Worm (Caenorhabditis elegans) whole organism, young adult: Measurements from ENCODE around the gene F40F8.3.
A peak's percentile ranks its signal among the peaks of the same experiment; 100 is the strongest.

Source experiments
- C06A6.2 ChIP-seq: fragments of 200-800 bp; sonication (Bioruptor generic); conservative IDR thresholded peaks from 2 replicates; pipeline ENCODE4 v1.3.6; 2022; ENCODE audit warnings: missing genetic modification characterization, missing compliant biosample characterization
- F10E7.11 ChIP-seq: sonication (generic microtip); optimal IDR thresholded peaks from 2 replicates; lab custom pipeline; 2017; ENCODE audit warnings: mild to moderate bottlenecking, missing genetic modification characterization, moderate library complexity, missing compliant biosample characterization
- F22D6.2 ChIP-seq: sonication (generic microtip); optimal IDR thresholded peaks from 2 replicates; lab custom pipeline; 2016; ENCODE audit warnings: mild to moderate bottlenecking, missing genetic modification characterization, missing compliant biosample characterization
- F23B12.7 ChIP-seq: sonication (generic microtip); optimal IDR thresholded peaks from 2 replicates; lab custom pipeline; 2017; ENCODE audit warnings: missing genetic modification characterization, mild to moderate bottlenecking, missing compliant biosample characterization, antibody characterized with exemption, moderate library complexity; ENCODE audit not compliant: insufficient read depth
- F39B2.1 ChIP-seq: fragments of 200-800 bp; sonication (Bioruptor generic); IDR thresholded peaks from 2 replicates; pipeline ENCODE4 v1.3.6; 2022; ENCODE audit warnings: missing genetic modification reagents, missing genetic modification characterization, missing compliant biosample characterization
- F49E8.2 ChIP-seq: sonication (generic microtip); optimal IDR thresholded peaks from 3 replicates; lab custom pipeline; 2017; ENCODE audit warnings: missing genetic modification characterization, mild to moderate bottlenecking, missing compliant biosample characterization, antibody characterized with exemption, moderate library complexity; ENCODE audit not compliant: insufficient read depth
- F52B5.7 ChIP-seq: sonication (generic microtip); optimal IDR thresholded peaks from 2 replicates; lab custom pipeline; 2016; ENCODE audit warnings: mild to moderate bottlenecking, missing genetic modification characterization, missing compliant biosample characterization
- T26A5.8 ChIP-seq: sonication (generic microtip); optimal IDR thresholded peaks from 2 replicates; lab custom pipeline; 2016; ENCODE audit warnings: missing genetic modification characterization, missing compliant biosample characterization
- Y56A3A.18 ChIP-seq: fragments of 200-800 bp; sonication (Bioruptor generic); IDR thresholded peaks from 2 replicates; pipeline ENCODE4 v1.3.6; 2022; ENCODE audit warnings: missing genetic modification reagents, missing genetic modification characterization, missing compliant biosample characterization
- Y79H2A.3 ChIP-seq: fragments of 200-800 bp; sonication (Bioruptor generic); conservative IDR thresholded peaks from 2 replicates; pipeline ENCODE4 v1.3.6; 2022; ENCODE audit warnings: missing genetic modification reagents, missing genetic modification characterization, missing compliant biosample characterization
- Y95B8A.8 ChIP-seq: fragments of 200-800 bp; sonication (Bioruptor generic); IDR thresholded peaks from 2 replicates; pipeline ENCODE4 v1.3.6; 2022; ENCODE audit warnings: missing genetic modification reagents, missing genetic modification characterization, missing compliant biosample characterization
- ZK185.1 ChIP-seq: sonication (generic microtip); optimal IDR thresholded peaks from 2 replicates; lab custom pipeline; 2016; ENCODE audit warnings: mild to moderate bottlenecking, missing genetic modification characterization, missing compliant biosample characterization; ENCODE audit not compliant: poor library complexity, severe bottlenecking
- aptf-2 ChIP-seq: fragments of 200-800 bp; sonication (Bioruptor generic); conservative IDR thresholded peaks from 2 replicates; pipeline ENCODE4 v1.3.6; 2022; ENCODE audit warnings: missing genetic modification reagents, missing genetic modification characterization, missing compliant biosample characterization
- aptf-3 ChIP-seq: fragments of 200-800 bp; sonication (Bioruptor generic); IDR thresholded peaks from 2 replicates; pipeline ENCODE4 v1.3.6; 2022; ENCODE audit warnings: missing genetic modification characterization, missing compliant biosample characterization
- athp-1 ChIP-seq: sonication (generic microtip); optimal IDR thresholded peaks from 2 replicates; lab custom pipeline; 2017; ENCODE audit warnings: mild to moderate bottlenecking, missing genetic modification characterization, missing compliant biosample characterization
- attf-3 ChIP-seq: fragments of 200-800 bp; sonication (Bioruptor generic); conservative IDR thresholded peaks from 2 replicates; pipeline ENCODE4 v1.3.6; 2022; ENCODE audit warnings: missing genetic modification reagents, missing genetic modification characterization, missing compliant biosample characterization
- attf-5 ChIP-seq: fragments of 200-800 bp; sonication (Bioruptor generic); optimal IDR thresholded peaks from 2 replicates; lab custom pipeline; 2018; ENCODE audit warnings: mild to moderate bottlenecking, missing genetic modification characterization, missing compliant biosample characterization
- bed-1 ChIP-seq: fragments of 200-800 bp; sonication (Bioruptor generic); IDR thresholded peaks from 2 replicates; pipeline ENCODE4 v1.3.6; 2022; ENCODE audit warnings: missing genetic modification reagents, missing genetic modification characterization, missing compliant biosample characterization
- bed-2 ChIP-seq: fragments of 200-800 bp; sonication (Bioruptor generic); IDR thresholded peaks from 2 replicates; pipeline ENCODE4 v1.3.6; 2022; ENCODE audit warnings: missing genetic modification reagents, missing genetic modification characterization, missing compliant biosample characterization
- ceh-100 ChIP-seq: fragments of 200-800 bp; sonication (Bioruptor generic); IDR thresholded peaks from 2 replicates; pipeline ENCODE4 v1.3.6; 2022; ENCODE audit warnings: missing genetic modification reagents, missing genetic modification characterization, missing compliant biosample characterization
- ceh-27 ChIP-seq: fragments of 200-800 bp; sonication (Bioruptor generic); optimal IDR thresholded peaks from 2 replicates; lab custom pipeline; 2018; ENCODE audit warnings: mild to moderate bottlenecking, missing genetic modification characterization, moderate library complexity, missing compliant biosample characterization
- die-1 ChIP-seq: sonication (generic microtip); optimal IDR thresholded peaks from 2 replicates; lab custom pipeline; 2016; ENCODE audit warnings: missing genotype, mild to moderate bottlenecking, missing genetic modification characterization, missing compliant biosample characterization
- dpl-1 ChIP-seq: fragments of 150-350 bp; optimal IDR thresholded peaks from 2 replicates; lab custom pipeline; 2014; ENCODE audit warnings: missing biosample characterization, missing genetic modification reagents, missing genetic modification characterization
- egl-18 ChIP-seq: fragments of 200-800 bp; sonication (Bioruptor generic); IDR thresholded peaks from 2 replicates; pipeline ENCODE4 v1.3.6; 2022; ENCODE audit warnings: missing genetic modification reagents, missing genetic modification characterization, missing compliant biosample characterization
- egl-44 ChIP-seq: fragments of 200-800 bp; sonication (Bioruptor generic); IDR thresholded peaks from 2 replicates; pipeline ENCODE4 v1.3.6; 2022; ENCODE audit warnings: missing genetic modification reagents, missing genetic modification characterization, missing compliant biosample characterization
- fkh-3 ChIP-seq: sonication (generic microtip); optimal IDR thresholded peaks from 2 replicates; lab custom pipeline; 2016; ENCODE audit warnings: mild to moderate bottlenecking, missing genetic modification characterization, missing compliant biosample characterization
- him-1 ChIP-seq: sonication (generic microtip); optimal IDR thresholded peaks from 2 replicates; lab custom pipeline; 2016; ENCODE audit warnings: missing genotype, missing genetic modification reagents, missing genetic modification characterization, missing compliant biosample characterization
- hmg-20 ChIP-seq: fragments of 200-800 bp; sonication (Bioruptor generic); IDR thresholded peaks from 2 replicates; pipeline ENCODE4 v1.3.6; 2022; ENCODE audit warnings: missing genetic modification reagents, missing genetic modification characterization, missing compliant biosample characterization
- hsf-1 ChIP-seq: fragments of 200-800 bp; sonication (Bioruptor generic); IDR thresholded peaks from 2 replicates; pipeline ENCODE4 v1.3.6; 2022; ENCODE audit warnings: missing genetic modification reagents, missing genetic modification characterization, missing compliant biosample characterization
- let-607 ChIP-seq, 2 experiments: fragments of 200-800 bp in 1 of 2; sonication (Bioruptor generic) in 1 of 2; sonication (generic microtip) in 1 of 2; optimal IDR thresholded peaks; 2 replicates each; lab custom pipeline; 2016 to 2018; ENCODE audit warnings: mild to moderate bottlenecking in 2 of 2, missing compliant biosample characterization in 2 of 2, missing genetic modification characterization in 2 of 2, moderate library complexity in 2 of 2, missing genotype in 1 of 2
- lin-26 ChIP-seq: fragments of 200-800 bp; sonication (Bioruptor generic); IDR thresholded peaks from 2 replicates; pipeline ENCODE4 v1.3.6; 2022; ENCODE audit warnings: missing genetic modification reagents, missing genetic modification characterization, missing compliant biosample characterization
- lin-35 ChIP-seq, 3 experiments: fragments of 150-350 bp in 2 of 3; sonication (generic microtip) in 1 of 3; optimal IDR thresholded peaks; 2 replicates each; lab custom pipeline; 2014 to 2018; ENCODE audit warnings: missing biosample characterization in 3 of 3, missing genetic modification characterization in 3 of 3, missing genetic modification reagents in 3 of 3
- lin-40 ChIP-seq: sonication (generic microtip); optimal IDR thresholded peaks from 2 replicates; lab custom pipeline; 2016; ENCODE audit warnings: missing genetic modification characterization, mild to moderate bottlenecking, missing compliant biosample characterization, missing genotype, missing genetic modification reagents
- lin-54 ChIP-seq: fragments of 200-800 bp; sonication (Bioruptor generic); optimal IDR thresholded peaks from 2 replicates; lab custom pipeline; 2018; ENCODE audit warnings: mild to moderate bottlenecking, missing genetic modification characterization, missing compliant biosample characterization
- lir-1 ChIP-seq: fragments of 200-800 bp; sonication (Bioruptor generic); conservative IDR thresholded peaks from 2 replicates; pipeline ENCODE4 v1.3.6; 2022; ENCODE audit warnings: missing genetic modification reagents, missing genetic modification characterization, missing compliant biosample characterization
- nfya-1 ChIP-seq: sonication (generic microtip); optimal IDR thresholded peaks from 2 replicates; lab custom pipeline; 2017; ENCODE audit warnings: antibody characterized with exemption, missing compliant biosample characterization, missing genetic modification characterization, borderline replicate concordance; ENCODE audit not compliant: insufficient read depth
- nfya-2 ChIP-seq: fragments of 200-800 bp; sonication (Bioruptor generic); IDR thresholded peaks from 2 replicates; pipeline ENCODE4 v1.3.6; 2022; ENCODE audit warnings: missing genetic modification reagents, missing genetic modification characterization, missing compliant biosample characterization
- nhr-120 ChIP-seq: fragments of 200-800 bp; sonication (Bioruptor generic); IDR thresholded peaks from 2 replicates; pipeline ENCODE4 v1.3.6; 2022; ENCODE audit warnings: missing genetic modification characterization, missing compliant biosample characterization
- sea-2 ChIP-seq: fragments of 200-800 bp; sonication (Bioruptor generic); IDR thresholded peaks from 2 replicates; pipeline ENCODE4 v1.3.6; 2022; ENCODE audit warnings: missing genetic modification characterization, missing compliant biosample characterization
- snpc-1.3 ChIP-seq: sonication (generic microtip); optimal IDR thresholded peaks from 2 replicates; lab custom pipeline; 2017; ENCODE audit warnings: missing genetic modification characterization, mild to moderate bottlenecking, missing compliant biosample characterization, antibody characterized with exemption, moderate library complexity, missing genotype, missing genetic modification reagents; ENCODE audit not compliant: insufficient read depth
- somi-1 ChIP-seq: fragments of 200-800 bp; sonication (Bioruptor generic); optimal IDR thresholded peaks from 2 replicates; lab custom pipeline; 2018; ENCODE audit warnings: mild to moderate bottlenecking, missing genetic modification characterization, missing compliant biosample characterization
- sptf-2 ChIP-seq: fragments of 200-800 bp; sonication (Bioruptor generic); optimal IDR thresholded peaks from 2 replicates; lab custom pipeline; 2018; ENCODE audit warnings: mild to moderate bottlenecking, missing genetic modification characterization, missing compliant biosample characterization
- unc-130 ChIP-seq: sonication (generic microtip); optimal IDR thresholded peaks from 2 replicates; lab custom pipeline; 2016; ENCODE audit warnings: missing genetic modification reagents, missing genetic modification characterization, missing compliant biosample characterization
- xnd-1 ChIP-seq: sonication (generic microtip); optimal IDR thresholded peaks from 2 replicates; lab custom pipeline; 2016; ENCODE audit warnings: missing genotype, missing genetic modification reagents, missing genetic modification characterization, missing compliant biosample characterization
- zim-3 ChIP-seq: sonication (generic microtip); optimal IDR thresholded peaks from 2 replicates; lab custom pipeline; 2017; ENCODE audit warnings: mild to moderate bottlenecking, missing genetic modification characterization, moderate library complexity, missing compliant biosample characterization
- ztf-25 ChIP-seq: fragments of 200-800 bp; sonication (Bioruptor generic); IDR thresholded peaks from 2 replicates; pipeline ENCODE4 v1.3.6; 2022; ENCODE audit warnings: missing genetic modification reagents, missing genetic modification characterization, missing compliant biosample characterization
- ztf-3 ChIP-seq: fragments of 200-800 bp; sonication (Bioruptor generic); optimal IDR thresholded peaks from 2 replicates; lab custom pipeline; 2018; ENCODE audit warnings: mild to moderate bottlenecking, missing genetic modification characterization, missing compliant biosample characterization
- ztf-6 ChIP-seq: fragments of 200-800 bp; sonication (Bioruptor generic); IDR thresholded peaks from 2 replicates; pipeline ENCODE4 v1.3.6; 2022; ENCODE audit warnings: missing genetic modification reagents, missing genetic modification characterization, missing compliant biosample characterization

The F40F8.3 gene

DNA sequence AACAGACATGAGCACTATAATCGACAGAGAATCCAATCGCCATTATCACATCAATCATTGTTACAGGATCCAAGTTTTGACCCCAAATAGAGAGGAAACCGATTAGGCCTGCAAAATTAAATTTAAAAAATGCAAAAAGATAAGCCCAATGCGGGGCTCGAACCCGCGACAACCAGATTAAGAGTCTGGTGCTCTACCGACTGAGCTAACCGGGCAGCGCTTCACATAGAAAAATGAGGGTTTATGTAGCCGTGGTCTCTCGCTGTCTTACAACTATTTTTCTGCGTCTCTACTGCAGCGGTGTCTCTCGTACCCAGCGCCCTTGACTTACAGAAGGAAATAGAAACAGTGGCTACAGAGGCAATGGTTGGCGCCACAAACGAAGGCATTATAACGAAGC, 28.6 kb downstream of the F40F8.3 start (continued):
- TF ChIP-seq attf-3 (GFP tag; lab: Robert Waterston, UW) (0 out of 2 replicates have a peak, but pooled peaks have one; percentile 22), aptf-3 (no peak), lin-40 (tag; lab: Kevin White, UChicago) (peak; percentile 33), ceh-27 (GFP tag; lab: Kevin White, UChicago) (peak; percentile 19), nfya-1 (no peak), unc-130 (GFP tag; lab: Kevin White, UChicago) (peak; percentile 4), die-1 (peak; percentile 88), Y79H2A.3 (GFP tag; lab: Robert Waterston, UW) (no peak), egl-44 (peak; percentile 68; the same call in 1 of the 2 replicates), C06A6.2 (GFP tag; lab: Robert Waterston, UW) (no peak), lir-1 (GFP tag; lab: Robert Waterston, UW) (0 out of 2 replicates have a peak, but pooled peaks have one; percentile 31), bed-1 (GFP tag; lab: Robert Waterston, UW) (no peak), nfya-2 (GFP tag; lab: Robert Waterston, UW) (no peak), F10E7.11 (no peak), attf-5 (peak; percentile 51), nhr-120 (GFP tag; lab: Robert Waterston, UW) (no peak), F22D6.2 (tag; lab: Kevin White, UChicago) (no peak), hsf-1 (GFP tag; lab: Robert Waterston, UW) (no peak), F49E8.2 (tag; lab: Kevin White, UChicago) (peak; percentile 32), ZK185.1 (peak; percentile 85), snpc-1.3 (tag; lab: Kevin White, UChicago) (peak; percentile 58), F39B2.1 (GFP tag; lab: Robert Waterston, UW) (no peak), T26A5.8 (no peak), zim-3 (tag; lab: Kevin White, UChicago) (no peak), bed-2 (GFP tag; lab: Robert Waterston, UW) (no peak), lin-26 (GFP tag; lab: Robert Waterston, UW) (peak; percentile 84), lin-54 (GFP tag; lab: Kevin White, UChicago) (peak; percentile 53), hmg-20 (GFP tag; lab: Robert Waterston, UW) (no peak), ztf-25 (GFP tag; lab: Robert Waterston, UW) (peak; percentile 89; the same call in 1 of the 2 replicates), F23B12.7 (tag; lab: Kevin White, UChicago) (no peak), sptf-2 (GFP tag; lab: Kevin White, UChicago) (no peak), somi-1 (no peak), ztf-6 (GFP tag; lab: Robert Waterston, UW) (0 out of 2 replicates have a peak, but pooled peaks have one; percentile 52), athp-1 (peak; percentile 45), lin-35 (GFP tag; optimal IDR thresholded peaks at IDR 0.05; lab: Kevin White, UChicago) (peak in 1 of 3 experiments; percentile 19), aptf-2 (GFP tag; lab: Robert Waterston, UW) (no peak), F52B5.7 (tag; lab: Kevin White, UChicago) (no peak), egl-18 (GFP tag; lab: Robert Waterston, UW) (no peak), let-607 (tag; optimal IDR thresholded peaks at IDR 0.05; lab: Kevin White, UChicago) (peak in 1 of 2 experiments; percentile 33), Y95B8A.8 (0 out of 2 replicates have a peak, but pooled peaks have one; percentile 47), Y56A3A.18 (GFP tag; lab: Robert Waterston, UW) (no peak), ceh-100 (peak; percentile 40), dpl-1 (GFP tag; lab: Kevin White, UChicago) (no peak), ztf-3 (GFP tag; lab: Kevin White, UChicago) (no peak), xnd-1 (no peak), him-1 (tag; lab: Kevin White, UChicago) (peak; percentile 84), fkh-3 (tag; lab: Kevin White, UChicago) (peak; percentile 3), sea-2 (GFP tag; lab: Robert Waterston, UW) (no peak)
